Fruit fly (Drosophila melanogaster): ENCODE measurements around the gene atms.

atms gene

DNA sequence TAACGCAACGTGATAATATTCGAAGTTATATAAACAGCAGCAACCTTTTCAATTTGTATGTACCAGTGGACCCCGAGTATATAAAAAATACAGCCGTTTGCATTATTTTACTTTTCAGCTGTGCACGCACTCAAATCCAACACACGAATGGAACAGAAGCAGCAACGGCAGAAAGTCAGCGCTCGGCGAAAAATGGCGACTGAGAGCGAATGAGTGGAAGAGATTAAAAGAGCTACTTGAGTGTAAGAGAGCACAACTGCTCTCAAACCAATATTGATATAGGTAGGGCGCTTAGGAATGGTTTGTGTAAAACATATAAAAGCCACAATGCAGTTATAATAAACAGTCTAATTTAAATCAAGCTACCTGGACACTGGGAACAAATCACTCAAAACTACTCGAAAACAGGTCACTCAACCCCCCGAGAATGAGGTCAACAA, 56.5 kb downstream of the atms start (continued):
- TF ChIP-seq CG16815 (GFP tag; optimal IDR thresholded peaks at IDR 0.05) (no peak), HLH3B (GFP tag; IDR thresholded peaks at IDR 0.05) (peak; percentile 39; the same call in 1 of the 2 replicates), Dek (tag; optimal IDR thresholded peaks at IDR 0.05) (no peak), tll (GFP tag; optimal IDR thresholded peaks at IDR 0.05) (peak in 1 of 2 experiments; percentile 84), p53 (GFP tag; optimal IDR thresholded peaks at IDR 0.05) (no peak), CG16863 (GFP tag; optimal IDR thresholded peaks at IDR 0.05) (peak; percentile 70), CG8765 (GFP tag; IDR thresholded peaks at IDR 0.05) (no peak), CG11456 (GFP tag; IDR thresholded peaks at IDR 0.05) (no peak), CG6854 (GFP tag; optimal IDR thresholded peaks at IDR 0.05) (peak; percentile 78), CG8944 (GFP tag; optimal IDR thresholded peaks at IDR 0.05) (peak; percentile 54), CG12236 (GFP tag; optimal IDR thresholded peaks at IDR 0.05) (peak; percentile 39), Opbp (GFP tag; IDR thresholded peaks at IDR 0.05; ENCODE audit: partially characterized antibody) (0 out of 3 replicates have a peak, but pooled peaks have one; percentile 23), CG11093 (GFP tag; IDR thresholded peaks at IDR 0.05) (no peak), CG6689 (GFP tag; IDR thresholded peaks at IDR 0.05) (no peak), CG9215 (GFP tag; IDR thresholded peaks at IDR 0.05) (no peak), en (GFP tag; optimal IDR thresholded peaks at IDR 0.05) (peak; percentile 61), hbn (GFP tag; IDR thresholded peaks at IDR 0.05; ENCODE audit: partially characterized antibody) (no peak), Tbp (GFP tag; optimal IDR thresholded peaks at IDR 0.05) (no peak), CG16813 (GFP tag; IDR thresholded peaks at IDR 0.05; ENCODE audit: partially characterized antibody) (no peak), so (GFP tag; IDR thresholded peaks at IDR 0.05) (peak; percentile 49; the same call in 1 of the 3 replicates), CG3847 (GFP tag; IDR thresholded peaks at IDR 0.05) (no peak), Jarid2 (GFP tag; optimal IDR thresholded peaks at IDR 0.05) (peak; percentile 80), CG9876 (GFP tag; optimal IDR thresholded peaks at IDR 0.05) (peak; percentile 30), CG15011 (GFP tag; optimal IDR thresholded peaks at IDR 0.05) (peak; percentile 65), HHEX (GFP tag; optimal IDR thresholded peaks at IDR 0.05) (peak; percentile 80), Xbp1 (GFP tag; optimal IDR thresholded peaks at IDR 0.05) (peak; percentile 6), CG6813 (GFP tag; optimal IDR thresholded peaks at IDR 0.05) (peak; percentile 91), lov (optimal IDR thresholded peaks at IDR 0.05) (no peak), lov (GFP tag; IDR thresholded peaks at IDR 0.05) (peak; percentile 68; the same call in 1 of the 3 replicates), da (GFP tag; optimal IDR thresholded peaks at IDR 0.05) (no peak), Lim3 (GFP tag; IDR thresholded peaks at IDR 0.05) (no peak), gcm (GFP tag; optimal IDR thresholded peaks at IDR 0.05) (peak; percentile 70), CG2202 (tag; optimal IDR thresholded peaks at IDR 0.05) (peak; percentile 72), gt (GFP tag; IDR thresholded peaks at IDR 0.05) (no peak), CG6683 (GFP tag; optimal IDR thresholded peaks at IDR 0.05) (peak; percentile 59), oc (tag; optimal IDR thresholded peaks at IDR 0.05) (peak; percentile 41), eyg (GFP tag; optimal IDR thresholded peaks at IDR 0.05) (peak; percentile 41), unc-4 (GFP tag; IDR thresholded peaks at IDR 0.05; ENCODE audit: partially characterized antibody) (peak; percentile 16; the same call in 1 of the 2 replicates), yki (optimal IDR thresholded peaks at IDR 0.05) (peak; percentile 53), Camta (GFP tag; optimal IDR thresholded peaks at IDR 0.05) (peak; percentile 72), chinmo (GFP tag; IDR thresholded peaks at IDR 0.05; ENCODE audit: partially characterized antibody) (peak; percentile 82; the same call in 1 of the 4 replicates), ewg (GFP tag; optimal IDR thresholded peaks at IDR 0.05) (peak; percentile 42), Mes4 (GFP tag; optimal IDR thresholded peaks at IDR 0.05) (peak; percentile 73), CG7839 (tag; optimal IDR thresholded peaks at IDR 0.05) (peak; percentile 37), Atf3 (GFP tag; optimal IDR thresholded peaks at IDR 0.05) (no peak), cas (GFP tag; IDR thresholded peaks at IDR 0.05) (no peak), CG4820 (GFP tag; optimal IDR thresholded peaks at IDR 0.05) (peak; percentile 40), D (optimal IDR thresholded peaks at IDR 0.05) (no peak), D (GFP tag; optimal IDR thresholded peaks at IDR 0.05) (peak; percentile 65), CG31365 (tag; optimal IDR thresholded peaks at IDR 0.05) (peak; percentile 55), chm (GFP tag; IDR thresholded peaks at IDR 0.05) (peak; percentile 80)
